Fruit fly (Drosophila melanogaster): Measurements from ENCODE around the gene CtsK1.
A peak's percentile ranks its signal among the peaks of the same experiment; 100 is the strongest.

Gene CtsK1

DNA sequence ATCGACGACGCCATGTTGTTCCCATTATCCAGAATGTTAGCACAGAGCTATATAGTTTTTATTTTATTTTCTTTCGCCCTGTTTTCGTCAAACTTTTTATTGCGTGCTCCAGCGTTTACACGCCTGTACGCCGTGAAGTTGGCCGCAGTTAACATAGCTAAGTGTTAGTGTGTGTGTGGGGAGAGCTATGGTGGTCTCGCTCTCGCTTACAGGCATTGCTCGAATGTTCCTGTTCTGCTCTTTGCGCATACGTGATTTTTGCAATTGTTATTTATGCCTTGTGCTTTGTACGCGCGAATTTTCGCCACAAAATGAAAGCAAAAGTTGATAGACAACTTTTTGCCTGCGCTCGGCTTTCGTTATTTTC is 10.0 kb downstream of the CtsK1 start (continued):
- TF ChIP-seq Atf3 (GFP tag; optimal IDR thresholded peaks at IDR 0.05) (no peak), sc (optimal IDR thresholded peaks at IDR 0.05) (no peak), sc (GFP tag; optimal IDR thresholded peaks at IDR 0.05) (no peak), bowl (GFP tag; IDR thresholded peaks at IDR 0.05) (no peak), Sox100B (GFP tag; optimal IDR thresholded peaks at IDR 0.05) (no peak), CG7745 (tag; optimal IDR thresholded peaks at IDR 0.05) (no peak), unc-4 (GFP tag; IDR thresholded peaks at IDR 0.05; ENCODE audit: partially characterized antibody) (no peak), CG14441 (GFP tag; IDR thresholded peaks at IDR 0.05) (peak; percentile 50; the same call in 1 of the 2 replicates), wor (GFP tag; IDR thresholded peaks at IDR 0.05) (no peak), CG3995 (GFP tag; optimal IDR thresholded peaks at IDR 0.05) (peak; percentile 82), CG12155 (GFP tag; optimal IDR thresholded peaks at IDR 0.05) (no peak), grau (tag; optimal IDR thresholded peaks at IDR 0.05) (peak; percentile 20), dan (GFP tag; IDR thresholded peaks at IDR 0.05) (no peak), CG4820 (GFP tag; optimal IDR thresholded peaks at IDR 0.05) (no peak), Dp (GFP tag; optimal IDR thresholded peaks at IDR 0.05) (no peak), cad (GFP tag; optimal IDR thresholded peaks at IDR 0.05) (no peak), CG12299 (tag; optimal IDR thresholded peaks at IDR 0.05) (no peak), zf30C (GFP tag; optimal IDR thresholded peaks at IDR 0.05) (no peak), gfzf (GFP tag; optimal IDR thresholded peaks at IDR 0.05) (peak; percentile 2), CG4707 (GFP tag; optimal IDR thresholded peaks at IDR 0.05) (no peak), Sry-δ (GFP tag; optimal IDR thresholded peaks at IDR 0.05) (peak; percentile 17), pzg (GFP tag; optimal IDR thresholded peaks at IDR 0.05) (peak; percentile 54), nau (GFP tag; optimal IDR thresholded peaks at IDR 0.05) (no peak), CG10654 (GFP tag; optimal IDR thresholded peaks at IDR 0.05) (no peak), Eip74EF (GFP tag; optimal IDR thresholded peaks at IDR 0.05) (no peak), pum (GFP tag; optimal IDR thresholded peaks at IDR 0.05) (no peak), Xbp1 (GFP tag; optimal IDR thresholded peaks at IDR 0.05) (no peak), Lhr (GFP tag; optimal IDR thresholded peaks at IDR 0.05) (no peak), fd64A (GFP tag; optimal IDR thresholded peaks at IDR 0.05) (no peak), sima (GFP tag; optimal IDR thresholded peaks at IDR 0.05) (no peak), Hr39 (optimal IDR thresholded peaks at IDR 0.05) (no peak), gcm2 (GFP tag; optimal IDR thresholded peaks at IDR 0.05) (no peak), tin (GFP tag; optimal IDR thresholded peaks at IDR 0.05) (no peak), CG10147 (GFP tag; optimal IDR thresholded peaks at IDR 0.05) (no peak), D (optimal IDR thresholded peaks at IDR 0.05) (no peak), D (GFP tag; optimal IDR thresholded peaks at IDR 0.05) (no peak), Trl (optimal IDR thresholded peaks at IDR 0.05) (no peak), Trl (GFP tag; optimal IDR thresholded peaks at IDR 0.05) (no peak), cas (GFP tag; IDR thresholded peaks at IDR 0.05) (no peak), kni (GFP tag; optimal IDR thresholded peaks at IDR 0.05) (no peak), her (GFP tag; optimal IDR thresholded peaks at IDR 0.05) (no peak), CG8290 (GFP tag; optimal IDR thresholded peaks at IDR 0.05) (no peak), CG8290 (tag; optimal IDR thresholded peaks at IDR 0.05) (peak; percentile 62 to 69), lola (GFP tag; optimal IDR thresholded peaks at IDR 0.05) (no peak), CG15011 (GFP tag; optimal IDR thresholded peaks at IDR 0.05) (no peak), CG3726 (GFP tag; IDR thresholded peaks at IDR 0.05) (no peak), hb (GFP tag; IDR thresholded peaks at IDR 0.05; ENCODE audit: partially characterized antibody) (no peak), ham (GFP tag; IDR thresholded peaks at IDR 0.05) (no peak), ttk (GFP tag; IDR thresholded peaks at IDR 0.05) (no peak), CG3065 (GFP tag; optimal IDR thresholded peaks at IDR 0.05) (no peak), sens (GFP tag) (peak; percentile 25), CG9797 (GFP tag; optimal IDR thresholded peaks at IDR 0.05) (no peak)

Data from whole organism, embryonic.